Worm (Caenorhabditis elegans) whole organism, early embryonic: ENCODE results near the gene F26F2.10.

ENCODE experiments used
- B0310.2 ChIP-seq: sonication (generic microtip); optimal IDR thresholded peaks from 2 replicates; lab custom pipeline; 2016; ENCODE audit warnings: mild to moderate bottlenecking, missing genetic modification characterization, missing compliant biosample characterization
- F13C5.2 ChIP-seq: sonication (generic microtip); optimal IDR thresholded peaks from 2 replicates; lab custom pipeline; 2017; ENCODE audit warnings: mild to moderate bottlenecking, missing genetic modification characterization, inconsistent platforms, missing compliant biosample characterization
- aly-1 ChIP-seq: sonication (generic microtip); optimal IDR thresholded peaks from 2 replicates; lab custom pipeline; 2016; ENCODE audit warnings: missing genetic modification characterization, missing compliant biosample characterization
- ama-1 ChIP-seq: fragments of 150-350 bp; optimal IDR thresholded peaks from 2 replicates; lab custom pipeline; 2014
- ceh-13 ChIP-seq: fragments of 200-800 bp; sonication (Bioruptor generic); optimal IDR thresholded peaks from 2 replicates; lab custom pipeline; 2018; ENCODE audit warnings: mild to moderate bottlenecking, missing genetic modification characterization, missing compliant biosample characterization
- ceh-36 ChIP-seq: sonication (generic microtip); optimal IDR thresholded peaks from 2 replicates; lab custom pipeline; 2016; ENCODE audit warnings: missing genetic modification characterization, inconsistent platforms, missing compliant biosample characterization
- ets-7 ChIP-seq: sonication (generic microtip); optimal IDR thresholded peaks from 2 replicates; lab custom pipeline; 2016; ENCODE audit warnings: missing genotype, missing genetic modification characterization, missing compliant biosample characterization
- flt-1 ChIP-seq: fragments of 200-800 bp; sonication (Bioruptor generic); IDR thresholded peaks from 2 replicates; pipeline ENCODE4 v1.3.6; 2022; ENCODE audit warnings: missing genetic modification characterization, missing compliant biosample characterization
- hmbx-1 ChIP-seq: sonication (generic microtip); optimal IDR thresholded peaks from 2 replicates; lab custom pipeline; 2016; ENCODE audit warnings: mild to moderate bottlenecking, missing genetic modification characterization, missing compliant biosample characterization
- hmg-4 ChIP-seq: fragments of 200-800 bp; sonication (Bioruptor generic); optimal IDR thresholded peaks from 2 replicates; lab custom pipeline; 2018; ENCODE audit warnings: mild to moderate bottlenecking, missing genetic modification characterization, missing compliant biosample characterization
- hnd-1 ChIP-seq: sonication (generic microtip); optimal IDR thresholded peaks from 2 replicates; lab custom pipeline; 2016; ENCODE audit warnings: missing genetic modification characterization, missing compliant biosample characterization
- pes-1 ChIP-seq: fragments of 200-800 bp; sonication (Bioruptor generic); IDR thresholded peaks from 2 replicates; pipeline ENCODE4 v1.3.6; 2022; ENCODE audit warnings: missing genetic modification reagents, missing genetic modification characterization, missing compliant biosample characterization
- scrt-1 ChIP-seq: fragments of 200-800 bp; sonication (Bioruptor generic); IDR thresholded peaks from 2 replicates; pipeline ENCODE4 v1.3.6; 2022; ENCODE audit warnings: missing genetic modification characterization, missing compliant biosample characterization
- sea-1 ChIP-seq: fragments of 200-800 bp; sonication (Bioruptor generic); conservative IDR thresholded peaks from 2 replicates; pipeline ENCODE4 v1.3.6; 2022; ENCODE audit warnings: missing genetic modification characterization, missing compliant biosample characterization
- tbx-11 ChIP-seq: fragments of 200-800 bp; sonication (Bioruptor generic); IDR thresholded peaks from 2 replicates; pipeline ENCODE4 v1.3.6; 2022; ENCODE audit warnings: missing genetic modification characterization, missing compliant biosample characterization
- tbx-37 ChIP-seq: fragments of 200-800 bp; sonication (Bioruptor generic); conservative IDR thresholded peaks from 2 replicates; pipeline ENCODE4 v1.3.6; 2022; ENCODE audit warnings: missing genetic modification reagents, missing genetic modification characterization, missing compliant biosample characterization
- tra-4 ChIP-seq: sonication (generic microtip); optimal IDR thresholded peaks from 2 replicates; lab custom pipeline; 2017; ENCODE audit warnings: missing genetic modification characterization, missing compliant biosample characterization

Gene F26F2.10

ce11 chrV:20631255-20631654 is 36.6 kb upstream of the F26F2.10 start, which contains the start of gene F46B3.14:
TSS of gene F46B3.14 (minus strand) at chrV:20631355.
- TF ChIP-seq pes-1 (GFP tag; lab: Robert Waterston, UW) (no peak), hmg-4 (no peak), tbx-37 (no peak), hmbx-1 (tag; lab: Kevin White, UChicago) (no peak), aly-1 (tag; lab: Kevin White, UChicago) (no peak), ceh-36 (tag; lab: Kevin White, UChicago) (no peak), ama-1 (lab: Kevin White, UChicago) (no peak)

- no peak for TF ChIP-seq aly-1 (tag; lab: Kevin White, UChicago)
- no peak for TF ChIP-seq scrt-1
- TF ChIP-seq tbx-37: no peak
Measured at ce11 chrV:20626043-20626761, 31.6 kb upstream of the F26F2.10 start, which contains the start of the genes F46B3.9 and srz-18. TSS of gene F46B3.9 (minus strand) at chrV:20626143. TSS of gene srz-18 (plus strand) at chrV:20626711.

DNA sequence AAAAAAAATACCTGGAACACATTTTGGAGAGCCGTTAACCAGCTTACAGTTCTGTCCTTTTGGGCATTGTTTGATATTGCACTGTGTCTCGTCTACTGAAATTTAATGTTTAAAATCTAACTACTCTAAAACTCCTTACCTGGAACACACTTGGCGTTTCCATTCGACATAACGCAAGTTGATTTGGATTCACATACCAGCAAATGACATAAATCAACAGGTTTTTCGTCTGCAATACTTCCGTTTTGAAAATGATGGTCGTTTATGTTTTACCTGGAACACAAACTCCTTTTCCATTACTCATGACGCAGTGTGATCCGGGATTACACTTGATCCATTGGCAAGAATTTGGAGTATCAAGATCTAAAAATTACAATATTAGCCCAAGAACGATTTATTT is 30.6 kb upstream of the F26F2.10 start:
- no peak for TF ChIP-seq B0310.2 (tag; lab: Kevin White, UChicago)
- no peak for TF ChIP-seq ama-1 (lab: Kevin White, UChicago)
- no peak for TF ChIP-seq F13C5.2 (tag; lab: Kevin White, UChicago)
- TF ChIP-seq flt-1 (GFP tag; lab: Robert Waterston, UW): no peak
- TF ChIP-seq scrt-1: no peak
- no peak for TF ChIP-seq tra-4 (tag; lab: Kevin White, UChicago)
- no peak for TF ChIP-seq aly-1 (tag; lab: Kevin White, UChicago)
- TF ChIP-seq hmbx-1 (tag; lab: Kevin White, UChicago): no peak
- TF ChIP-seq tbx-11 (GFP tag; lab: Robert Waterston, UW): no peak
- no peak for TF ChIP-seq hnd-1
- no peak for TF ChIP-seq ceh-13 (GFP tag; lab: Kevin White, UChicago)
- no peak for TF ChIP-seq hmg-4
- no peak for TF ChIP-seq sea-1 (GFP tag; lab: Robert Waterston, UW)
- no peak for TF ChIP-seq ets-7 (tag; lab: Kevin White, UChicago)
- no peak for TF ChIP-seq tbx-37
- no peak for TF ChIP-seq ceh-36 (tag; lab: Kevin White, UChicago)
- TF ChIP-seq pes-1 (GFP tag; lab: Robert Waterston, UW): no peak

DNA sequence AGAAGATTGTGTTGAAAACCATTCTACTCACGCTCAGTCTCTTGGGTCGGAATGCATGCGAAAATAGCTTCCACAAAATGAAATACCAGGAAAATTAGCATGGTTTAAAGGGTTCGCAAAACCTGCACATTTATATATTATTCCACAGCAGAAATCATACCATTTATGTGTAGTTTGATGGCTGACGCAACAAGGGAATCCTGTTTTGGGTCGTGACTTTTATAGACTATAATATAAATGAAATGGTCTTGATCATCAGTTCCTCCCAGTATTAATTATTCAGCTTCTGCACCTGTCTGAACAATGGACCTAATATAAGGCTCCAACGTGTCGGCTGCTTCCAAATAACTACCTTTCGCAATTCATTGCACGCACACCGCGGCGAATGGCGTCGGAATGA is 28.4 kb upstream of the F26F2.10 start, which contains the start of gene F46B3.8:
F46B3.8 (minus strand) TSS at position 101 of the 400 bp plus-strand sequence.
- TF ChIP-seq scrt-1 (no peak), tbx-37 (no peak), ets-7 (tag; lab: Kevin White, UChicago) (no peak), ceh-13 (GFP tag; lab: Kevin White, UChicago) (no peak), pes-1 (GFP tag; lab: Robert Waterston, UW) (no peak), hnd-1 (no peak), hmg-4 (no peak)

DNA sequence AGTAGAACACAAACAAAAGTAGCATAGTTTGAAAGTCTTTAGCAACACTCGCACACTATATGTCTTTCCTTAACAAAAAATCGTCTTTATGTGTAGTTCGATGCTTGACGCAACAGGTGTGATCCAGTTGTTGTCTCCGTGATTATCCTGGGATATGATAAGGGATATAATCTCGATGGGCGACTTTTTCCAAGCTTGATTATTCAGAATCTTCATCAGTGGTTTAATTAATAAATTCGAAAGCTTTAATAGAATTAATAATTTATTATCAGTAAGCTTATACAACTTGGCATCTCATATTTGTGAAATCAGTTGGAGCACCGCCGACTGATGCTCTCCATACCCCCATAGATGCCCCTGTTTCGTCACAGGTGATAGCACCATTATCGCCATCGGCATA is 24.0 kb upstream of the F26F2.10 start, which contains the start of gene F46B3.7:
F46B3.7 (minus strand) TSS at position 101 of the 400 bp plus-strand sequence.
- TF ChIP-seq ceh-13 (GFP tag; lab: Kevin White, UChicago) (no peak), F13C5.2 (tag; lab: Kevin White, UChicago) (no peak), hmbx-1 (tag; lab: Kevin White, UChicago) (no peak), hmg-4 (no peak), pes-1 (GFP tag; lab: Robert Waterston, UW) (no peak), tbx-37 (no peak), scrt-1 (no peak), hnd-1 (no peak), sea-1 (GFP tag; lab: Robert Waterston, UW) (no peak), B0310.2 (tag; lab: Kevin White, UChicago) (no peak), ama-1 (lab: Kevin White, UChicago) (no peak)

ce11 chrV:20609494-20609893 is 14.8 kb upstream of the F26F2.10 start, which contains the start of gene grd-2:
TSS of gene grd-2 (plus strand) at chrV:20609794.
- TF ChIP-seq tbx-11 (GFP tag; lab: Robert Waterston, UW) (no peak), sea-1 (GFP tag; lab: Robert Waterston, UW) (no peak), tbx-37 (no peak), F13C5.2 (tag; lab: Kevin White, UChicago) (no peak), flt-1 (GFP tag; lab: Robert Waterston, UW) (no peak), hmbx-1 (tag; lab: Kevin White, UChicago) (no peak), ama-1 (lab: Kevin White, UChicago) (no peak), aly-1 (tag; lab: Kevin White, UChicago) (no peak)

DNA sequence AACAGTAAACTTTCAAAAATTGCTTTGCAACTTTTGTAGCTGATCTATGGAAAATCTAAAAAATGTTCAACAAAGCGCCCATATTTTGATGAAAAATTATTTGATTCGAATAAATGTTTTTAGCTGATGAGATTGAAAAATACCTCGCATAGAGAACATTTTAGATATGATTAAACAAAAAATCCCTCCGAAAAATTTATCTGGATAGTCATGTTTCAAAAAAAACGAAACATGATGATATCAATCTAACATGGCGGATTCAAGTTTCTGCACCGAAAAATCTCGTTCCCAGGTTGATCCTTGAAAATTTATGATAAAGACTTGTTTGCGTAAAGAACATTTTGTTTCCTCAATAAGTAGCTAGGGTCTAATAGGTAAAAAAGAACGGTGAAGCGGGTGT is 14.0 kb upstream of the F26F2.10 start, which contains the start of gene ttr-12:
ttr-12 (minus strand) TSS at position 101 of the 400 bp plus-strand sequence.
- TF ChIP-seq ceh-13 (GFP tag; lab: Kevin White, UChicago) (no peak), sea-1 (GFP tag; lab: Robert Waterston, UW) (no peak), pes-1 (GFP tag; lab: Robert Waterston, UW) (no peak), hnd-1 (no peak), flt-1 (GFP tag; lab: Robert Waterston, UW) (no peak), tbx-11 (GFP tag; lab: Robert Waterston, UW) (no peak), B0310.2 (tag; lab: Kevin White, UChicago) (no peak)

- TF ChIP-seq F13C5.2 (tag; lab: Kevin White, UChicago) (no peak), tra-4 (tag; lab: Kevin White, UChicago) (no peak), ama-1 (lab: Kevin White, UChicago) (no peak), ceh-13 (GFP tag; lab: Kevin White, UChicago) (no peak), scrt-1 (no peak), hmbx-1 (tag; lab: Kevin White, UChicago) (no peak), aly-1 (tag; lab: Kevin White, UChicago) (no peak), ets-7 (tag; lab: Kevin White, UChicago) (no peak), flt-1 (GFP tag; lab: Robert Waterston, UW) (no peak), hnd-1 (no peak), ceh-36 (tag; lab: Kevin White, UChicago) (no peak), B0310.2 (tag; lab: Kevin White, UChicago) (no peak), tbx-37 (no peak), pes-1 (GFP tag; lab: Robert Waterston, UW) (no peak), hmg-4 (no peak), sea-1 (GFP tag; lab: Robert Waterston, UW) (no peak), tbx-11 (GFP tag; lab: Robert Waterston, UW) (no peak)
Measured at ce11 chrV:20606617-20607016, 12.0 kb upstream of the F26F2.10 start, which contains the start of gene F46B3.23. TSS of gene F46B3.23 (minus strand) at chrV:20606717.
